Fruit fly (Drosophila melanogaster) whole organism, embryonic: ENCODE measurements around the gene Pi3K21B.

ENCODE experiments used
- CG10267 ChIP-seq: fragments of 200-800 bp; sonication (Bioruptor generic); optimal IDR thresholded peaks from 2 replicates; lab custom pipeline; 2018; ENCODE audit warnings: missing biosample characterization, mild to moderate bottlenecking, missing genetic modification characterization, moderate library complexity
- CG10366 ChIP-seq: fragments of 200-800 bp; sonication (Bioruptor generic); IDR thresholded peaks from 2 replicates; pipeline ENCODE4 v1.3.6; 2022; ENCODE audit warnings: missing biosample characterization, missing genetic modification characterization
- CG10543 ChIP-seq: fragments of 200-800 bp; sonication (Bioruptor generic); optimal IDR thresholded peaks from 3 replicates; lab custom pipeline; 2017; ENCODE audit warnings: missing biosample characterization, mild to moderate bottlenecking, missing genetic modification characterization, moderate library complexity
- CG13287 ChIP-seq: fragments of 200-800 bp; sonication (Bioruptor generic); IDR thresholded peaks from 2 replicates; pipeline ENCODE4 v1.3.6; 2022; ENCODE audit warnings: missing biosample characterization, missing genetic modification characterization; ENCODE audit not compliant: partially characterized antibody
- CG14710 ChIP-seq: fragments of 200-800 bp; sonication (Bioruptor generic); optimal IDR thresholded peaks from 3 replicates; lab custom pipeline; 2019; ENCODE audit warnings: missing biosample characterization, mild to moderate bottlenecking, missing genetic modification characterization, moderate library complexity
- CG14860 ChIP-seq: fragments of 200-800 bp; sonication (Bioruptor generic); IDR thresholded peaks from 3 replicates; pipeline ENCODE4 v1.3.6; 2022; ENCODE audit warnings: missing biosample characterization, missing genetic modification characterization; ENCODE audit not compliant: partially characterized antibody
- CG15601 ChIP-seq: fragments of 200-800 bp; sonication (Bioruptor generic); optimal IDR thresholded peaks from 3 replicates; lab custom pipeline; 2019; ENCODE audit warnings: missing biosample characterization, mild to moderate bottlenecking, missing genetic modification characterization, moderate library complexity
- CG2202 ChIP-seq: fragments of 200-800 bp; sonication (Bioruptor generic); optimal IDR thresholded peaks from 2 replicates; lab custom pipeline; 2018; ENCODE audit warnings: missing biosample characterization, mild to moderate bottlenecking, missing genetic modification characterization
- CG2875 ChIP-seq: fragments of 200-800 bp; sonication (Bioruptor generic); optimal IDR thresholded peaks from 2 replicates; lab custom pipeline; 2017; ENCODE audit warnings: missing biosample characterization, mild to moderate bottlenecking, missing genetic modification characterization, missing genetic modification reagents
- CG2889 ChIP-seq: fragments of 200-800 bp; sonication (Bioruptor generic); IDR thresholded peaks from 3 replicates; pipeline ENCODE4 v1.3.6; 2022; ENCODE audit warnings: missing biosample characterization, missing genetic modification characterization
- CG32767 ChIP-seq: fragments of 200-800 bp; sonication (Bioruptor generic); IDR thresholded peaks from 2 replicates; pipeline ENCODE4 v1.3.6; 2022; ENCODE audit warnings: missing biosample characterization, missing genetic modification characterization
- CG34422 ChIP-seq: fragments of 200-800 bp; sonication (Bioruptor generic); IDR thresholded peaks from 3 replicates; pipeline ENCODE4 v1.3.6; 2022; ENCODE audit warnings: missing biosample characterization, missing genetic modification characterization
- CG3726 ChIP-seq: fragments of 200-800 bp; sonication (Bioruptor generic); IDR thresholded peaks from 3 replicates; pipeline ENCODE4, ENCODE4 v1.3.6; 2022; ENCODE audit warnings: missing biosample characterization, missing genetic modification characterization
- CG3847 ChIP-seq: fragments of 200-800 bp; sonication (Bioruptor generic); IDR thresholded peaks from 2 replicates; pipeline ENCODE4 v1.3.6; 2022; ENCODE audit warnings: missing biosample characterization, missing genetic modification characterization
- CG4360 ChIP-seq: fragments of 200-800 bp; sonication (Bioruptor generic); IDR thresholded peaks from 2 replicates; pipeline ENCODE4 v1.3.6; 2022; ENCODE audit warnings: missing biosample characterization, missing genetic modification characterization
- CG4424 ChIP-seq: fragments of 200-800 bp; sonication (Bioruptor generic); optimal IDR thresholded peaks from 3 replicates; lab custom pipeline; 2016; ENCODE audit warnings: missing biosample characterization, missing genetic modification characterization
- CG4730 ChIP-seq: fragments of 200-800 bp; sonication (Bioruptor generic); IDR thresholded peaks from 2 replicates; pipeline ENCODE4 v1.3.6; 2022; ENCODE audit warnings: missing biosample characterization, missing genetic modification characterization
- CTCF ChIP-seq: fragments of 200-800 bp; sonication (Bioruptor generic); optimal IDR thresholded peaks from 2 replicates; lab custom pipeline; 2017; ENCODE audit warnings: missing biosample characterization, mild to moderate bottlenecking, missing genetic modification characterization, moderate library complexity
- Eip74EF ChIP-seq, 2 experiments: fragments of 200-800 bp in 1 of 2; fragments of >200 bp in 1 of 2; sonication (Bioruptor generic) in 1 of 2; optimal IDR thresholded peaks; 2 replicates each; lab custom pipeline; 2017 to 2019; ENCODE audit warnings: missing biosample characterization in 2 of 2, missing genetic modification characterization in 2 of 2, mild to moderate bottlenecking in 1 of 2, moderate library complexity in 1 of 2
- GATAe ChIP-seq: fragments of 200-800 bp; sonication (Bioruptor generic); conservative IDR thresholded peaks from 2 replicates; pipeline ENCODE4 v1.3.6; 2022; ENCODE audit warnings: missing biosample characterization, missing genetic modification characterization
- HmgD ChIP-seq: fragments of 200-800 bp; sonication (Bioruptor generic); optimal IDR thresholded peaks from 3 replicates; lab custom pipeline; 2016; ENCODE audit warnings: missing biosample characterization, missing genetic modification characterization
- HmgZ ChIP-seq: fragments of 200-800 bp; sonication (Bioruptor generic); optimal IDR thresholded peaks from 2 replicates; lab custom pipeline; 2018; ENCODE audit warnings: missing biosample characterization, mild to moderate bottlenecking, missing genetic modification characterization
- Lhr ChIP-seq: fragments of 200-800 bp; sonication (Bioruptor generic); optimal IDR thresholded peaks from 3 replicates; lab custom pipeline; 2017; ENCODE audit warnings: mild to moderate bottlenecking, missing biosample characterization, missing genetic modification reagents, missing genetic modification characterization
- Max ChIP-seq: fragments of 200-800 bp; sonication (Bioruptor generic); optimal IDR thresholded peaks from 2 replicates; lab custom pipeline; 2016; ENCODE audit warnings: missing biosample characterization, mild to moderate bottlenecking, missing genetic modification characterization
- Med ChIP-seq: fragments of 200-800 bp; sonication (Bioruptor generic); peaks from one replicate; lab custom pipeline; 2016; ENCODE audit warnings: missing biosample characterization, missing genetic modification characterization, mild to moderate bottlenecking, inconsistent platforms, moderate library complexity
- Mes4 ChIP-seq: fragments of 200-800 bp; sonication (Bioruptor generic); optimal IDR thresholded peaks from 2 replicates; lab custom pipeline; 2016; ENCODE audit warnings: missing biosample characterization, missing genetic modification characterization
- Myb ChIP-seq: fragments of 200-800 bp; sonication (Bioruptor generic); optimal IDR thresholded peaks from 2 replicates; lab custom pipeline; 2016; ENCODE audit warnings: missing biosample characterization, missing genetic modification characterization
- NC2β ChIP-seq: fragments of 200-800 bp; sonication (Bioruptor generic); optimal IDR thresholded peaks from 2 replicates; lab custom pipeline; 2016; ENCODE audit warnings: missing biosample characterization, missing genetic modification characterization
- NfI ChIP-seq: fragments of 200-800 bp; sonication (Bioruptor generic); optimal IDR thresholded peaks from 3 replicates; lab custom pipeline; 2018; ENCODE audit warnings: missing biosample characterization, mild to moderate bottlenecking, missing genetic modification characterization, moderate library complexity
- Pdp1 ChIP-seq, 2 experiments: fragments of 200-800 bp; sonication (Bioruptor generic); optimal IDR thresholded peaks; 3 replicates each; lab custom pipeline; 2016; ENCODE audit warnings: missing biosample characterization in 2 of 2, missing genetic modification characterization in 2 of 2, mild to moderate bottlenecking in 1 of 2, moderate library complexity in 1 of 2
- Trl ChIP-seq, 3 experiments: fragments of >200 bp in 2 of 3; fragments of 200-800 bp in 1 of 3; sonication (Bioruptor generic) in 1 of 3; optimal IDR thresholded peaks; 2 replicates in 1 of 3; 3 replicates in 2 of 3; lab custom pipeline; 2016 to 2017; ENCODE audit warnings: missing biosample characterization in 1 of 3, missing genetic modification characterization in 1 of 3
- al ChIP-seq: fragments of 200-800 bp; sonication (Bioruptor generic); IDR thresholded peaks from 2 replicates; pipeline ENCODE4 v1.3.6; 2022; ENCODE audit warnings: missing biosample characterization, missing genetic modification characterization
- az2 ChIP-seq: fragments of 200-800 bp; sonication (Bioruptor generic); optimal IDR thresholded peaks from 3 replicates; lab custom pipeline; 2016; ENCODE audit warnings: missing biosample characterization, missing genetic modification characterization
- bbx ChIP-seq: fragments of 200-800 bp; sonication (Bioruptor generic); IDR thresholded peaks from 2 replicates; pipeline ENCODE4 v1.3.6; 2022; ENCODE audit warnings: missing biosample characterization, missing genetic modification characterization; ENCODE audit not compliant: partially characterized antibody
- cg ChIP-seq: fragments of 200-800 bp; sonication (Bioruptor generic); optimal IDR thresholded peaks from 3 replicates; lab custom pipeline; 2019; ENCODE audit warnings: missing biosample characterization, mild to moderate bottlenecking, missing genetic modification characterization, moderate library complexity
- ci ChIP-seq: fragments of 200-800 bp; sonication (Bioruptor generic); IDR thresholded peaks from 3 replicates; pipeline ENCODE4 v1.3.6; 2022; ENCODE audit warnings: missing biosample characterization, missing genetic modification characterization
- dm ChIP-seq: fragments of 200-800 bp; sonication (Bioruptor generic); optimal IDR thresholded peaks from 3 replicates; lab custom pipeline; 2016; ENCODE audit warnings: missing biosample characterization, missing genetic modification characterization
- ftz-f1 ChIP-seq: fragments of 200-800 bp; sonication (Bioruptor generic); optimal IDR thresholded peaks from 2 replicates; lab custom pipeline; 2016; ENCODE audit warnings: missing biosample characterization, missing genetic modification characterization
- gcm ChIP-seq: fragments of 200-800 bp; sonication (Bioruptor generic); optimal IDR thresholded peaks from 2 replicates; lab custom pipeline; 2019; ENCODE audit warnings: missing biosample characterization, mild to moderate bottlenecking, missing genetic modification characterization, moderate library complexity
- gro ChIP-seq: fragments of 200-800 bp; sonication (Bioruptor generic); optimal IDR thresholded peaks from 2 replicates; lab custom pipeline; 2016; ENCODE audit warnings: missing biosample characterization, missing genetic modification characterization
- hbn ChIP-seq: fragments of 200-800 bp; sonication (Bioruptor generic); IDR thresholded peaks from 2 replicates; pipeline ENCODE4 v1.3.6; 2022; ENCODE audit warnings: missing biosample characterization, missing genetic modification characterization; ENCODE audit not compliant: partially characterized antibody
- inv ChIP-seq: fragments of 200-800 bp; sonication (Bioruptor generic); IDR thresholded peaks from 2 replicates; pipeline ENCODE4 v1.3.6; 2022; ENCODE audit warnings: missing biosample characterization, missing genetic modification characterization; ENCODE audit not compliant: partially characterized antibody
- ken ChIP-seq: fragments of 200-800 bp; sonication (Bioruptor generic); IDR thresholded peaks from 3 replicates; pipeline ENCODE4 v1.3.6; 2022; ENCODE audit warnings: missing biosample characterization, missing genetic modification characterization
- knrl ChIP-seq: fragments of 200-800 bp; sonication (Bioruptor generic); IDR thresholded peaks from 3 replicates; pipeline ENCODE4 v1.3.6; 2022; ENCODE audit warnings: missing biosample characterization, missing genetic modification characterization; ENCODE audit not compliant: partially characterized antibody
- lbe ChIP-seq: fragments of 200-800 bp; sonication (Bioruptor generic); optimal IDR thresholded peaks from 2 replicates; lab custom pipeline; 2016; ENCODE audit warnings: missing biosample characterization, mild to moderate bottlenecking, missing genetic modification characterization
- lilli ChIP-seq: fragments of 200-800 bp; sonication (Bioruptor generic); optimal IDR thresholded peaks from 3 replicates; lab custom pipeline; 2016; ENCODE audit warnings: missing biosample characterization, missing genetic modification characterization
- nerfin-1 ChIP-seq: fragments of 200-800 bp; sonication (Bioruptor generic); optimal IDR thresholded peaks from 3 replicates; lab custom pipeline; 2019; ENCODE audit warnings: missing biosample characterization, mild to moderate bottlenecking, missing genetic modification characterization, moderate library complexity
- salm ChIP-seq: fragments of 200-800 bp; sonication (Bioruptor generic); optimal IDR thresholded peaks from 2 replicates; lab custom pipeline; 2018; ENCODE audit warnings: missing biosample characterization, mild to moderate bottlenecking, missing genetic modification characterization
- scrt ChIP-seq: fragments of 200-800 bp; sonication (Bioruptor generic); optimal IDR thresholded peaks from 2 replicates; lab custom pipeline; 2018; ENCODE audit warnings: missing biosample characterization, mild to moderate bottlenecking, missing genetic modification characterization, moderate library complexity

Gene Pi3K21B

DNA sequence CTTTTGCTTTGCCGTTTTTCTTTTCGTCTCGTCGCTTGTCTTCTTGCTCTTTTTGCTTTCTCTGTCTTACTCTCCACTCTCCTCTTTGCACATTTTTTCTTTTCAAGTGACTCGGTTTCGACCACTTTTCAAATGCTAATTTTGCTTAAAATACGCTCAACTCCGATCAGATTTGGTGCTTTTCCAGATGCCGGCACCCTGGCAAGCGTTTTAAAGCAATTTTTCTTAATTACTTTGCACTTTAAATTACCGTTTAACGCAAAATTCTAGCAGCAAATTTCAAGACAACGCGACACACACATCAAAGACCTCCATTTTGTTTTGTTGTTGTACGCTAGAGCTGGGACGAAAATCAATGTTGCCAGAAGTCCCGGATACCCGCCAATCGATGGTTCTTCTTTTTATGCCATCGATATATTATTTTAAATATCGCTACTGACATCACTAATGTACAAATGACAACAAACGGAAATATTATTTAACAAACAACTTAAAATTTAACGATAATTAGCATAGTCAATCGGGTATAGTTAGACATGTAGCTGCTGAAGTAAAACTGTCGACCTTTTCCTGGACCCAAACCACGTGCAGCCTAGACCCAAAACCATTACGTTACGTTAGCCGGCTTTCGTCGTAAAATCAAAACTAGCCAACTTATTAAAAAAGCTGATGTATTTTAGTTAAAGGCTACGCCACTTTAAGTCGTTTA, 47.0 kb upstream of the Pi3K21B start, which contains the start of gene kis (continued):
- peak; percentile 51; the same call in 1 of the 2 replicates for TF ChIP-seq CG32767 (GFP tag; lab: Robert Waterston, UW)
- TF ChIP-seq ken (GFP tag; lab: Robert Waterston, UW): no peak
- TF ChIP-seq GATAe: no peak
- peak; percentile 42 to 66 for TF ChIP-seq Pdp1 (GFP tag; optimal IDR thresholded peaks at IDR 0.05; lab: Kevin White, UChicago)
- TF ChIP-seq al (GFP tag; lab: Robert Waterston, UW): 0 out of 2 replicates have a peak, but pooled peaks have one; percentile 35
- TF ChIP-seq az2 (GFP tag; lab: Kevin White, UChicago): peak; percentile 52
- TF ChIP-seq lbe (GFP tag; lab: Kevin White, UChicago): peak; percentile 26
- peak; percentile 9 for TF ChIP-seq NfI
- TF ChIP-seq Mes4: peak; percentile 29
- no peak for TF ChIP-seq CG2889
- TF ChIP-seq Trl (optimal IDR thresholded peaks at IDR 0.05; lab: Kevin White, UChicago): peak; percentile 0 to 74
- TF ChIP-seq Trl (GFP tag; optimal IDR thresholded peaks at IDR 0.05; lab: Kevin White, UChicago): peak; percentile 38
- TF ChIP-seq CG4360: peak; percentile 95
- peak; percentile 20 for TF ChIP-seq CG4424
- peak; percentile 34 for TF ChIP-seq NC2β
- peak; percentile 64 for TF ChIP-seq CG10543 (GFP tag; lab: Kevin White, UChicago)
- TF ChIP-seq CG3726 (GFP tag; lab: Robert Waterston, UW): no peak
- peak; percentile 98 for TF ChIP-seq knrl (GFP tag; lab: Robert Waterston, UW)
- peak; percentile 20; the same call in 1 of the 2 replicates for TF ChIP-seq CG10366 (GFP tag; lab: Robert Waterston, UW)
- peak; percentile 54 for TF ChIP-seq CTCF (GFP tag; lab: Kevin White, UChicago)
- TF ChIP-seq gcm (GFP tag; lab: Kevin White, UChicago): peak; percentile 21
- TF ChIP-seq Eip74EF (GFP tag; optimal IDR thresholded peaks at IDR 0.05; lab: Kevin White, UChicago): peak in 1 of 2 experiments; percentile 13
- peak; percentile 98 for TF ChIP-seq bbx (GFP tag; lab: Robert Waterston, UW)
- TF ChIP-seq nerfin-1: peak; percentile 48
- peak; percentile 94 for TF ChIP-seq inv (GFP tag; lab: Robert Waterston, UW)
- TF ChIP-seq salm (tag; lab: Kevin White, UChicago): peak; percentile 32
- TF ChIP-seq CG2202 (tag; lab: Kevin White, UChicago): no peak
- TF ChIP-seq lilli (GFP tag; lab: Kevin White, UChicago): peak; percentile 76
- peak; percentile 47 for TF ChIP-seq cg (GFP tag; lab: Kevin White, UChicago)
- peak; percentile 70 for TF ChIP-seq HmgD (GFP tag; lab: Kevin White, UChicago)
- TF ChIP-seq CG15601 (tag; lab: Kevin White, UChicago): peak; percentile 54
- no peak for TF ChIP-seq CG4730 (GFP tag; lab: Robert Waterston, UW)
- peak; percentile 34; the same call in 1 of the 3 replicates for TF ChIP-seq ci (GFP tag; lab: Robert Waterston, UW)

DNA sequence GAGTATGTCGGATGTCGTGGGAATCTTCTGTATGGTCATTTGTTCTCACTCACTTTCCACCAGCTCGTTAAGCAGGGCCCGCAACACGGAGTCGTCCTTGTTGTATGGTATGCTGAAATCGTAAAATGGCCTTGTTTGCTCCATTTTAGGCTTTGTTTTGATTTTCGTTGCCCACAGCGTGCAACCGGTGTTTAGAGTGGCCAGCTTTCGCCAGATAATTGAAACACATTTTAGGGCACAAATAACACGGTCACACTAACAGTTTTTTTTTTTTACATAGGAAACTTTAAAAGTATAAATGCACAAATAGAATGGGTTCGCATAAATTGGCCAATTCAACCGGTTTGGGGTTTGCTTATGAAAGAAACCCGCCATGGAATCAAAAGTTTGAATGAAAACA, 45.5 kb upstream of the Pi3K21B start, which contains the start of gene Rpp30:
Rpp30 (minus strand) TSS at position 200 of the 400 bp plus-strand sequence.
- TF ChIP-seq Med (GFP tag; lab: Kevin White, UChicago) (peak; percentile 61), HmgZ (tag; lab: Kevin White, UChicago) (peak; percentile 49), CG14860 (no peak), CG13287 (peak; percentile 63), CG10267 (tag; lab: Kevin White, UChicago) (peak; percentile 23), dm (GFP tag; lab: Kevin White, UChicago) (peak; percentile 89), CG2875 (GFP tag; lab: Kevin White, UChicago) (no peak), gro (peak; percentile 43), Lhr (GFP tag; lab: Kevin White, UChicago) (peak; percentile 61), ftz-f1 (peak; percentile 74), CG3847 (peak; percentile 65), Max (GFP tag; lab: Kevin White, UChicago) (peak; percentile 60), scrt (GFP tag; lab: Kevin White, UChicago) (peak; percentile 95), CG14710 (tag; lab: Kevin White, UChicago) (peak; percentile 28), CG34422 (peak; percentile 53; the same call in 1 of the 3 replicates), hbn (GFP tag; lab: Robert Waterston, UW) (no peak), Myb (GFP tag; lab: Kevin White, UChicago) (peak; percentile 69)
